Fruit fly (Drosophila melanogaster): ENCODE measurements around the gene CG17242.

Gene CG17242

DNA sequence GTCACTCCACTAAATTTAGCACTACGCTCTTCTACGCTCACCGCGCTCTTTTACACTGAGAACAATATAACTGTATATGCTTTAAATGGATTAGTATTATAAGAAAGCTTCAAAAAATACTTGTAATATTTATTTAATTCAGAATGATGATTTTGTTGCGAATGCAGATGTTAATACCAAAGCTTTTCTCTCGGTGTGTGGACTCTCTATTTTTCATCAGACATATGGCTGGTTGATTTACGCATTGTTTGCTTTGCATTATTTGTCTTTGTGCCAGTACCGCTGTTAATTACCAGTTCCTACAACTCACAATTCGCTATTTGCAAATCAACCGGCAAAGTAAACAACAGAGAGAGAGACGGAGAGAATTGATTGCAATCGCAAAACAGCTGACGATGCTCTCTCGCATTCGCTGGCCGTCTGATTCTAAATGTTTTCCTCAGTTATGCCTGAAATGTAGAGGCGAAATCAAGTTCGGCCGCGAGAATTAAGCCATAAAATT lies 47.2 kb downstream of the CG17242 start (continued):
- no peak for TF ChIP-seq hb (GFP tag; IDR thresholded peaks at IDR 0.05; ENCODE audit: partially characterized antibody)
- TF ChIP-seq Awh (GFP tag; IDR thresholded peaks at IDR 0.05): peak; percentile 97
- TF ChIP-seq usp (GFP tag; optimal IDR thresholded peaks at IDR 0.05): no peak
- TF ChIP-seq CG10565 (GFP tag; optimal IDR thresholded peaks at IDR 0.05): peak; percentile 81
- peak; percentile 96 for TF ChIP-seq ase (GFP tag; IDR thresholded peaks at IDR 0.05)
- peak; percentile 94 for TF ChIP-seq Gug (GFP tag; IDR thresholded peaks at IDR 0.05)
- TF ChIP-seq CG6254 (GFP tag; optimal IDR thresholded peaks at IDR 0.05): peak; percentile 80
- no peak for TF ChIP-seq gfzf (GFP tag; optimal IDR thresholded peaks at IDR 0.05)
- TF ChIP-seq inv (GFP tag; IDR thresholded peaks at IDR 0.05; ENCODE audit: partially characterized antibody): no peak
- TF ChIP-seq CG2678 (tag; optimal IDR thresholded peaks at IDR 0.05): peak; percentile 98
- peak; percentile 84 for TF ChIP-seq da (GFP tag; optimal IDR thresholded peaks at IDR 0.05)
- peak; percentile 98 for TF ChIP-seq CHES-1-like (GFP tag; optimal IDR thresholded peaks at IDR 0.05)
- no peak for TF ChIP-seq Lpt (GFP tag; optimal IDR thresholded peaks at IDR 0.05)
- peak; percentile 90 for TF ChIP-seq tup (GFP tag; optimal IDR thresholded peaks at IDR 0.05)
- TF ChIP-seq CG12155 (GFP tag; optimal IDR thresholded peaks at IDR 0.05): peak; percentile 93
- no peak for TF ChIP-seq h (optimal IDR thresholded peaks at IDR 0.05)
- no peak for TF ChIP-seq CG8478 (optimal IDR thresholded peaks at IDR 0.05)
- peak; percentile 89 for TF ChIP-seq CG2116 (GFP tag; optimal IDR thresholded peaks at IDR 0.05)
- peak; percentile 90 for TF ChIP-seq fd64A (GFP tag; optimal IDR thresholded peaks at IDR 0.05)
- peak; percentile 97 for TF ChIP-seq CG18599 (GFP tag; optimal IDR thresholded peaks at IDR 0.05)
- TF ChIP-seq Hr39 (optimal IDR thresholded peaks at IDR 0.05): no peak
- TF ChIP-seq en (GFP tag; optimal IDR thresholded peaks at IDR 0.05): peak; percentile 90
- peak; percentile 95 for TF ChIP-seq CG18476 (GFP tag; optimal IDR thresholded peaks at IDR 0.05)
- peak; percentile 76 for TF ChIP-seq CG15073 (GFP tag; optimal IDR thresholded peaks at IDR 0.05)
- TF ChIP-seq CG6683 (GFP tag; optimal IDR thresholded peaks at IDR 0.05): peak; percentile 88
- peak; percentile 98 for TF ChIP-seq Mrtf (GFP tag; IDR thresholded peaks at IDR 0.05)
- peak; percentile 91 for TF ChIP-seq CG6272 (GFP tag; IDR thresholded peaks at IDR 0.05)
- peak; percentile 94 to 96 for TF ChIP-seq Pdp1 (GFP tag; optimal IDR thresholded peaks at IDR 0.05)
- peak; percentile 86 for TF ChIP-seq CG5180 (GFP tag; optimal IDR thresholded peaks at IDR 0.05)
- peak; percentile 66 for TF ChIP-seq CG17186 (GFP tag; optimal IDR thresholded peaks at IDR 0.05)
- peak; percentile 99 for TF ChIP-seq CG11456 (GFP tag; IDR thresholded peaks at IDR 0.05)
- TF ChIP-seq CG14667 (GFP tag; IDR thresholded peaks at IDR 0.05): peak; percentile 96
- TF ChIP-seq Optix (GFP tag; IDR thresholded peaks at IDR 0.05): peak; percentile 92
- peak; percentile 96 for TF ChIP-seq CG2889 (GFP tag; IDR thresholded peaks at IDR 0.05)
- no peak for TF ChIP-seq Dfd (GFP tag; optimal IDR thresholded peaks at IDR 0.05)
- peak; percentile 69 for TF ChIP-seq CG7271 (tag; optimal IDR thresholded peaks at IDR 0.05)
- peak in 1 of 2 experiments; percentile 65 for TF ChIP-seq tll (GFP tag; optimal IDR thresholded peaks at IDR 0.05)
- TF ChIP-seq CG17361 (GFP tag; IDR thresholded peaks at IDR 0.05): peak; percentile 95
- peak; percentile 71 for TF ChIP-seq CG3995 (GFP tag; optimal IDR thresholded peaks at IDR 0.05)
- TF ChIP-seq CG10267 (tag; optimal IDR thresholded peaks at IDR 0.05): peak; percentile 91
- peak; percentile 95 for TF ChIP-seq CG11085 (GFP tag; IDR thresholded peaks at IDR 0.05)
- peak; percentile 97 for TF ChIP-seq aop (GFP tag; IDR thresholded peaks at IDR 0.05)
- peak; percentile 83 for TF ChIP-seq Myb (GFP tag; optimal IDR thresholded peaks at IDR 0.05)
- TF ChIP-seq Camta (GFP tag; optimal IDR thresholded peaks at IDR 0.05): peak; percentile 93
- TF ChIP-seq CG31441 (GFP tag; IDR thresholded peaks at IDR 0.05): peak; percentile 94
- peak; percentile 97 for TF ChIP-seq gsb (GFP tag; IDR thresholded peaks at IDR 0.05)
- TF ChIP-seq CG2199 (GFP tag; IDR thresholded peaks at IDR 0.05): peak; percentile 96
- peak; percentile 90 for TF ChIP-seq Poxn (GFP tag; IDR thresholded peaks at IDR 0.05)
- peak; percentile 98 for TF ChIP-seq CrebB (tag; optimal IDR thresholded peaks at IDR 0.05)
- TF ChIP-seq gro (GFP tag; optimal IDR thresholded peaks at IDR 0.05): peak; percentile 98
- TF ChIP-seq kay (GFP tag; optimal IDR thresholded peaks at IDR 0.05): peak; percentile 96
- no peak for TF ChIP-seq Tbp (GFP tag; optimal IDR thresholded peaks at IDR 0.05)

Measured in whole organism, embryonic.